Worm (Caenorhabditis elegans) whole organism, L2 larva: ENCODE results near the gene T09E8.4.

Source experiments
- ama-1 ChIP-seq: fragments of 150-350 bp; optimal IDR thresholded peaks from 2 replicates; lab custom pipeline; 2018; ENCODE audit warnings: inconsistent platforms
- fos-1 ChIP-seq: fragments of 150-350 bp; optimal IDR thresholded peaks from 2 replicates; lab custom pipeline; 2014; ENCODE audit warnings: missing biosample characterization, missing genetic modification characterization
- mab-5 ChIP-seq: fragments of 150-350 bp; optimal IDR thresholded peaks from 2 replicates; lab custom pipeline; 2014; ENCODE audit warnings: missing biosample characterization, missing genetic modification characterization
- nhr-11 ChIP-seq: fragments of 150-350 bp; optimal IDR thresholded peaks from 2 replicates; lab custom pipeline; 2014; ENCODE audit warnings: missing biosample characterization, missing genetic modification characterization
- nhr-23 ChIP-seq: fragments of 150-350 bp; optimal IDR thresholded peaks from 2 replicates; lab custom pipeline; 2014; ENCODE audit warnings: missing biosample characterization, missing genetic modification reagents, missing genetic modification characterization

ce11 chrV:13176117-13176753 lies 7.8 kb downstream of the T09E8.4 start, which contains the start of gene him-17:
- no peak for TF ChIP-seq fos-1
- TF ChIP-seq nhr-11, result no peak
- TF ChIP-seq ama-1, result peak; percentile 6
- TF ChIP-seq mab-5 (tag; lab: Kevin White, UChicago), result peak; percentile 28
- TF ChIP-seq nhr-23 (tag; lab: Kevin White, UChicago), result no peak
